Worm (Caenorhabditis elegans) whole organism, L1 larva: ENCODE results near the gene C10A4.1.

Experiments
- C34B4.2 ChIP-seq: sonication (generic microtip); optimal IDR thresholded peaks from 2 replicates; lab custom pipeline; 2017; ENCODE audit warnings: mild to moderate bottlenecking, missing genetic modification characterization, missing compliant biosample characterization
- alr-1 ChIP-seq: fragments of 200-800 bp; sonication (Bioruptor generic); optimal IDR thresholded peaks from 2 replicates; lab custom pipeline; 2018; ENCODE audit warnings: borderline replicate concordance, mild to moderate bottlenecking, missing genetic modification characterization, missing compliant biosample characterization
- aly-2 ChIP-seq: fragments of 150-350 bp; optimal IDR thresholded peaks from 2 replicates; lab custom pipeline; 2014; ENCODE audit warnings: missing biosample characterization, missing genetic modification characterization
- ama-1 ChIP-seq: fragments of 150-350 bp; optimal IDR thresholded peaks from 2 replicates; lab custom pipeline; 2014
- blmp-1 ChIP-seq: fragments of 150-350 bp; optimal IDR thresholded peaks from 2 replicates; lab custom pipeline; 2014; ENCODE audit warnings: missing biosample characterization, missing genetic modification characterization
- ceh-63 ChIP-seq: fragments of 200-800 bp; sonication (Bioruptor generic); optimal IDR thresholded peaks from 2 replicates; lab custom pipeline; 2018; ENCODE audit warnings: mild to moderate bottlenecking, missing genetic modification characterization, missing compliant biosample characterization
- ceh-8 ChIP-seq: fragments of 200-800 bp; sonication (Bioruptor generic); optimal IDR thresholded peaks from 2 replicates; lab custom pipeline; 2018; ENCODE audit warnings: mild to moderate bottlenecking, missing genetic modification characterization, moderate library complexity, missing compliant biosample characterization
- dsc-1 ChIP-seq: sonication (generic microtip); optimal IDR thresholded peaks from 2 replicates; lab custom pipeline; 2016; ENCODE audit warnings: mild to moderate bottlenecking, missing genetic modification characterization, missing compliant biosample characterization
- efl-1 ChIP-seq, 4 experiments: fragments of 150-350 bp; optimal IDR thresholded peaks in 3 of 4; peaks in 1 of 4; 1 replicate in 1 of 4; 2 replicates in 3 of 4; lab custom pipeline; 2014; ENCODE audit warnings: missing biosample characterization in 2 of 4, missing genetic modification characterization in 2 of 4, missing genetic modification reagents in 2 of 4
- egl-27 ChIP-seq, 2 experiments: fragments of 150-350 bp in 1 of 2; sonication (generic microtip); optimal IDR thresholded peaks; 3 replicates each; lab custom pipeline; 2017 to 2018; ENCODE audit warnings: missing biosample characterization in 2 of 2, missing genetic modification characterization in 2 of 2, missing genetic modification reagents in 2 of 2
- elt-2 ChIP-seq: sonication (generic microtip); optimal IDR thresholded peaks from 2 replicates; lab custom pipeline; 2016; ENCODE audit warnings: missing genetic modification characterization, mild to moderate bottlenecking, inconsistent platforms, missing compliant biosample characterization, missing genetic modification reagents
- fkh-10 ChIP-seq: sonication (generic microtip); optimal IDR thresholded peaks from 2 replicates; lab custom pipeline; 2017; ENCODE audit warnings: missing biosample characterization, missing genetic modification reagents, missing genetic modification characterization
- fkh-8 ChIP-seq: sonication (generic microtip); optimal IDR thresholded peaks from 2 replicates; lab custom pipeline; 2016; ENCODE audit warnings: mild to moderate bottlenecking, missing genetic modification characterization, missing compliant biosample characterization
- irx-1 ChIP-seq: sonication (generic microtip); optimal IDR thresholded peaks from 2 replicates; lab custom pipeline; 2016; ENCODE audit warnings: missing genetic modification characterization, missing compliant biosample characterization
- lin-14 ChIP-seq: fragments of 200-800 bp; sonication (Bioruptor generic); optimal IDR thresholded peaks from 2 replicates; lab custom pipeline; 2018; ENCODE audit warnings: mild to moderate bottlenecking, missing genetic modification characterization, moderate library complexity, missing compliant biosample characterization
- lin-35 ChIP-seq, 2 experiments: fragments of 150-350 bp; optimal IDR thresholded peaks; 2 replicates each; lab custom pipeline; 2014; ENCODE audit warnings: missing biosample characterization in 2 of 2, missing genetic modification characterization in 2 of 2, missing genetic modification reagents in 2 of 2
- lir-3 ChIP-seq: sonication (generic microtip); optimal IDR thresholded peaks from 2 replicates; lab custom pipeline; 2016; ENCODE audit warnings: mild to moderate bottlenecking, missing genetic modification characterization, moderate library complexity, missing compliant biosample characterization; ENCODE audit not compliant: poor library complexity
- lsy-2 ChIP-seq, 2 experiments: fragments of 150-350 bp; optimal IDR thresholded peaks; 2 replicates each; lab custom pipeline; 2014; ENCODE audit warnings: missing biosample characterization in 2 of 2, missing genetic modification characterization in 2 of 2
- mef-2 ChIP-seq: fragments of 150-350 bp; optimal IDR thresholded peaks from 2 replicates; lab custom pipeline; 2014; ENCODE audit warnings: missing biosample characterization, missing genetic modification characterization
- nhr-11 ChIP-seq: fragments of 150-350 bp; optimal IDR thresholded peaks from 2 replicates; lab custom pipeline; 2014; ENCODE audit warnings: missing biosample characterization, missing genetic modification characterization
- nhr-20 ChIP-seq: sonication (generic microtip); optimal IDR thresholded peaks from 2 replicates; lab custom pipeline; 2016; ENCODE audit warnings: mild to moderate bottlenecking, missing genetic modification characterization, missing compliant biosample characterization
- nhr-47 ChIP-seq: sonication (generic microtip); optimal IDR thresholded peaks from 2 replicates; lab custom pipeline; 2016; ENCODE audit warnings: mild to moderate bottlenecking, missing genetic modification characterization, moderate library complexity, missing compliant biosample characterization
- nhr-76 ChIP-seq: sonication (generic microtip); optimal IDR thresholded peaks from 2 replicates; lab custom pipeline; 2017; ENCODE audit warnings: missing biosample characterization, missing genetic modification characterization
- nhr-85 ChIP-seq: sonication (generic microtip); peaks from one replicate; lab custom pipeline; 2016; ENCODE audit warnings: missing genetic modification characterization, inconsistent platforms, missing compliant biosample characterization
- pqm-1 ChIP-seq: sonication (generic microtip); optimal IDR thresholded peaks from 3 replicates; lab custom pipeline; 2017; ENCODE audit warnings: missing biosample characterization, missing genetic modification characterization
- skn-1 ChIP-seq: fragments of 150-350 bp; optimal IDR thresholded peaks from 2 replicates; lab custom pipeline; 2014; ENCODE audit warnings: missing biosample characterization, missing genetic modification characterization
- snu-23 ChIP-seq: sonication (generic microtip); optimal IDR thresholded peaks from 2 replicates; lab custom pipeline; 2016; ENCODE audit warnings: missing genetic modification characterization, missing compliant biosample characterization
- sox-4 ChIP-seq: sonication (generic microtip); optimal IDR thresholded peaks from 2 replicates; lab custom pipeline; 2016; ENCODE audit warnings: missing genetic modification characterization, missing compliant biosample characterization
- swsn-7 ChIP-seq: sonication (generic microtip); optimal IDR thresholded peaks from 2 replicates; lab custom pipeline; 2016; ENCODE audit warnings: missing genetic modification characterization, missing compliant biosample characterization
- tlp-1 ChIP-seq: fragments of 150-350 bp; optimal IDR thresholded peaks from 2 replicates; lab custom pipeline; 2014; ENCODE audit warnings: missing biosample characterization, missing genetic modification characterization
- unc-62 ChIP-seq: fragments of 150-350 bp; optimal IDR thresholded peaks from 2 replicates; lab custom pipeline; 2014; ENCODE audit warnings: missing biosample characterization, missing genetic modification reagents, missing genetic modification characterization
- unc-86 ChIP-seq: sonication (generic microtip); optimal IDR thresholded peaks from 2 replicates; lab custom pipeline; 2016; ENCODE audit warnings: missing genetic modification characterization, missing compliant biosample characterization
- vab-15 ChIP-seq: sonication (generic microtip); optimal IDR thresholded peaks from 2 replicates; lab custom pipeline; 2017; ENCODE audit warnings: missing genotype, mild to moderate bottlenecking, missing genetic modification characterization, missing compliant biosample characterization
- xbp-1 ChIP-seq: sonication (generic microtip); optimal IDR thresholded peaks from 2 replicates; lab custom pipeline; 2016; ENCODE audit warnings: missing genetic modification characterization, missing compliant biosample characterization
- ztf-4 ChIP-seq: fragments of 150-350 bp; optimal IDR thresholded peaks from 2 replicates; lab custom pipeline; 2014; ENCODE audit warnings: missing biosample characterization, missing genetic modification characterization

Gene C10A4.1

DNA sequence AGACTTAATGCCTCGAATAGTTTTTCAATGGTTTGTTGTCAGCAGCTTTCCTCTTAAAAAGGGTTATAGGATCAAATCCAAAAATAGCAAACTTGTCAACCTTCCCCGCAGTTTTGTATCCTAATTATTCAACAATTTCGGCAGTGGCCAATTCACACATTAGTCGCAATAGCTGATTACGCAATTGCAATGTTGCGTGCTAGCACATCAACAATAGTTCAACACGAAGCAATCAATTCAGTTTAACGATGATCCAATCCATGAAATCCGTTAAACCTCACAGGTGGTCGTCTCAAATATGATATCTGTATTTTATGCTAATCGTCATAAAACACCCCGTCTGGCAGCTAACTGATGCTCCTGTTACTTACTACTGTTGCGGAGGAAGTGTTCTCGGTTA is 36.4 kb downstream of the C10A4.1 start:
- TF ChIP-seq pqm-1 (tag; lab: Kevin White, UChicago) (no peak), C34B4.2 (tag; lab: Kevin White, UChicago) (no peak)
- TF ChIP-seq, all 84 proteins: peak for 0

DNA sequence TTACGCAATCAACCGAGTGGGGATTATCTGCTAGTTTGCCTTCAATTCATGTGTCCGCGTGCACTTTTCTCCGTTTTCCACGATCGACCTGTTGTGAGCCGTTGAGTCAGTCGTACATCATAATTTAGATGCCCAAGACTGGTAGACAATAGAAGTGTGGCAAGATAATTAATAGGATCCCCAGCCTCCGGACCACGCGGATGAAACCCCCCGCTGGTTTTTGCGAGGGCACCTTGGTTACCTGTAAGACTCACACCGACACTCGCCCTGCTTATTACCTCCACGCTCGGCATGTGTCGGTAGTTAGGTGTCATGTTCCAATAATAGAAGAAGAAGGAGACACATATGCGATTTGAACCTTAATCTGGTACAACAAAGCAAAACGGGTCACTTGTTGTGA is 39.8 kb downstream of the C10A4.1 start:
- TF ChIP-seq alr-1 (no peak), lin-35 (GFP tag; optimal IDR thresholded peaks at IDR 0.05; lab: Kevin White, UChicago) (no peak), dsc-1 (tag; lab: Kevin White, UChicago) (peak; percentile 15), C34B4.2 (tag; lab: Kevin White, UChicago) (no peak), nhr-11 (tag; lab: Kevin White, UChicago) (no peak), lir-3 (tag; lab: Kevin White, UChicago) (no peak)
- TF ChIP-seq, all 84 proteins: peak for 1

DNA sequence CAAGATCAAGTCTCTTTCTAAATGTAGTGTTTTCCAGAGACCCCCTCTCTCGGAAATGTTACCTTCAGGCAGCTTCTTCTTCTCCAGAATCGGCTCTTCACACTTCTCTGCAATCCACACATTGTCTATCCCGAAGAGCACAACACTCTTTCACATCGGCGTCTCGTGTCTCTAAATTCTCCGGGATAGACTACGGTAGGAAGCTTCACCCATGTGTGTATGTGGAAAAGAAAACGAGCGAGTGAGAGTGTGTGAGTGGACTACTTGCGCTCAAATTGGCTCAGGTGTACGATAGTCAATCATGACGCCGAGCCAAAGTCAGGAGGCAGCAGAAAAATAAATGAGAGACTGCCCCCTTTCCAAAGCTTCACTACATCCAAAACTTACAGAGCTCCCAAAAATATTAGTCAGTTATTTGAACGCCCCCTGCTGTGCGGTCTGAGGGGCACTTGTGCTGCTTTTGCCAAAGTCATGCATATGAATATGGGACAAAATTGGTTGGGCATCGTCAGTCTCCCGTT is 41.0 kb downstream of the C10A4.1 start:
- TF ChIP-seq lsy-2 (tag; optimal IDR thresholded peaks at IDR 0.05; lab: Kevin White, UChicago) (peak in 1 of 2 experiments; percentile 65), skn-1 (tag; lab: Kevin White, UChicago) (no peak), vab-15 (no peak), dsc-1 (tag; lab: Kevin White, UChicago) (peak; percentile 7), nhr-85 (tag; lab: Kevin White, UChicago) (no peak), irx-1 (tag; lab: Kevin White, UChicago) (no peak), sox-4 (no peak), fkh-10 (GFP tag; lab: Kevin White, UChicago) (peak; percentile 63), lin-14 (GFP tag; lab: Kevin White, UChicago) (peak; percentile 23)
- TF ChIP-seq, all 84 proteins: peak for 4

DNA sequence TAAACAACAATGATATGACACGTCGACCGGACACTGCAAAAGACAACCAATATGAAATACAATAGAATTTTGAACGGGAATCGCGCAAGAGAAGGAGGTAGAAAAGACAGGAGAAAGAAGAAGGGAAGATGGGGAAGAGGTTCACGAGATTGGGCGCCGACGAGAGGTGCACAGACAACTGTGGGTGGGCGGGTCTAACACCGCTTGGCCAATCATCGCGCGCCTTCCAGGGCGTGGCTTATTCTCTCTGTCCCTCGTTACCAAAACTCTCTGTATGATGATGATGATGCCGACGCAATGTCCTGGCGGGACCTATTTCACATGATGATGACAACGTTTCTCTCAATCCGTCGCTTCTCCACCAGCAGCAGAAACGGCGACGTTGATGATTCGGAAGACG is 44.3 kb downstream of the C10A4.1 start:
- TF ChIP-seq snu-23 (GFP tag; lab: Kevin White, UChicago): no peak
- no peak for TF ChIP-seq irx-1 (tag; lab: Kevin White, UChicago)
- peak; percentile 33 for TF ChIP-seq unc-86
- peak; percentile 43 for TF ChIP-seq nhr-85 (tag; lab: Kevin White, UChicago)
- TF ChIP-seq ama-1 (lab: Kevin White, UChicago): no peak
- TF ChIP-seq swsn-7: peak; percentile 4
- peak; percentile 31 for TF ChIP-seq lin-14 (GFP tag; lab: Kevin White, UChicago)
- TF ChIP-seq nhr-20 (tag; lab: Kevin White, UChicago): no peak
- TF ChIP-seq xbp-1 (tag; lab: Kevin White, UChicago): peak; percentile 27
- TF ChIP-seq lsy-2 (tag; optimal IDR thresholded peaks at IDR 0.05; lab: Kevin White, UChicago): peak in 1 of 2 experiments; percentile 33

ce11 chrX:7463637-7464036 is 47.5 kb downstream of the C10A4.1 start, which contains the start of gene sox-2:
Gene sox-2 (minus strand): TSS chrX:7463736.
- TF ChIP-seq lir-3 (tag; lab: Kevin White, UChicago): no peak
- no peak for TF ChIP-seq elt-2
- no peak for TF ChIP-seq swsn-7
- no peak for TF ChIP-seq ceh-63 (GFP tag; lab: Kevin White, UChicago)
- TF ChIP-seq aly-2: no peak
- TF ChIP-seq nhr-47 (tag; lab: Kevin White, UChicago): no peak
- no peak for TF ChIP-seq ceh-8 (GFP tag; lab: Kevin White, UChicago)
- no peak for TF ChIP-seq unc-62 (GFP tag; lab: Kevin White, UChicago)
- TF ChIP-seq ztf-4 (tag; lab: Kevin White, UChicago): no peak
- TF ChIP-seq nhr-11 (tag; lab: Kevin White, UChicago): no peak
- peak; percentile 33 for TF ChIP-seq lin-14 (GFP tag; lab: Kevin White, UChicago)
- no peak for TF ChIP-seq fkh-8 (tag; lab: Kevin White, UChicago)
- no peak for TF ChIP-seq blmp-1 (tag; lab: Kevin White, UChicago)
- no peak for TF ChIP-seq C34B4.2 (tag; lab: Kevin White, UChicago)
- TF ChIP-seq lin-35 (GFP tag; optimal IDR thresholded peaks at IDR 0.05; lab: Kevin White, UChicago): no peak
- TF ChIP-seq tlp-1 (tag; lab: Kevin White, UChicago): no peak
- no peak for TF ChIP-seq efl-1 (optimal IDR thresholded peaks at IDR 0.05; lab: Kevin White, UChicago)
- TF ChIP-seq efl-1 (GFP tag; optimal IDR thresholded peaks at IDR 0.05 in 1 of 2; lab: Kevin White, UChicago): no peak
- TF ChIP-seq unc-86: peak; percentile 2
- no peak for TF ChIP-seq mef-2 (tag; lab: Kevin White, UChicago)
- no peak for TF ChIP-seq nhr-76 (tag; lab: Kevin White, UChicago)
- TF ChIP-seq pqm-1 (tag; lab: Kevin White, UChicago): no peak
- TF ChIP-seq fkh-10 (GFP tag; lab: Kevin White, UChicago): peak; percentile 31
- no peak for TF ChIP-seq egl-27 (tag; optimal IDR thresholded peaks at IDR 0.05; lab: Kevin White, UChicago)
- TF ChIP-seq, all 84 proteins: peak for 3
